Fruit fly (Drosophila melanogaster): ENCODE data around the gene CG14352.

CG14352 gene

dm6 chr2L:1587055-1587454, 24.2 kb upstream of the CG14352 start, which contains the start of gene nis:
Gene nis (minus strand): TSS chr2L:1587155.
- TF ChIP-seq fd85E (GFP tag; optimal IDR thresholded peaks at IDR 0.05) (no peak), achi (GFP tag; optimal IDR thresholded peaks at IDR 0.05) (no peak), CG11762 (GFP tag; optimal IDR thresholded peaks at IDR 0.05; ENCODE audit: insufficient read depth) (no peak), acj6 (GFP tag; optimal IDR thresholded peaks at IDR 0.05) (no peak), CG6792 (GFP tag; optimal IDR thresholded peaks at IDR 0.05) (no peak)

- TF ChIP-seq net (GFP tag; optimal IDR thresholded peaks at IDR 0.05), result peak; percentile 73
- TF ChIP-seq Hr4 (GFP tag; optimal IDR thresholded peaks at IDR 0.05), result peak; percentile 90
- TF ChIP-seq CG9139 (GFP tag; optimal IDR thresholded peaks at IDR 0.05), result no peak
- TF ChIP-seq CG6808 (GFP tag; optimal IDR thresholded peaks at IDR 0.05), result no peak
- TF ChIP-seq Sox15 (GFP tag; optimal IDR thresholded peaks at IDR 0.05), result peak; percentile 28
- TF ChIP-seq cyc (GFP tag; optimal IDR thresholded peaks at IDR 0.05), result peak; percentile 69
- TF ChIP-seq OdsH (GFP tag; optimal IDR thresholded peaks at IDR 0.05), result peak; percentile 75
- TF ChIP-seq dsx (GFP tag; optimal IDR thresholded peaks at IDR 0.05; ENCODE audit: poor library complexity, severe bottlenecking), result peak; percentile 30
- TF ChIP-seq CG6854 (GFP tag; optimal IDR thresholded peaks at IDR 0.05), result no peak
- TF ChIP-seq Smox (GFP tag; optimal IDR thresholded peaks at IDR 0.05), result peak; percentile 42
- TF ChIP-seq CG15336 (GFP tag; IDR thresholded peaks at IDR 0.05), result peak; percentile 93
- TF ChIP-seq CG3919 (GFP tag; optimal IDR thresholded peaks at IDR 0.05), result peak; percentile 83
- peak; percentile 73 for TF ChIP-seq CG10631 (GFP tag; optimal IDR thresholded peaks at IDR 0.05)
- TF ChIP-seq Gug (GFP tag; IDR thresholded peaks at IDR 0.05), result peak; percentile 83
- no peak for TF ChIP-seq CG3032 (tag; optimal IDR thresholded peaks at IDR 0.05)
- TF ChIP-seq CG11902 (GFP tag; optimal IDR thresholded peaks at IDR 0.05), result peak; percentile 39
- peak; percentile 56 for TF ChIP-seq CG6792 (GFP tag; optimal IDR thresholded peaks at IDR 0.05)
- TF ChIP-seq Eip78C (GFP tag), result peak; percentile 92
- TF ChIP-seq Met (GFP tag; optimal IDR thresholded peaks at IDR 0.05), result peak; percentile 61
- peak; percentile 91 for TF ChIP-seq eg (GFP tag; IDR thresholded peaks at IDR 0.05)
- peak; percentile 15 for TF ChIP-seq CG8632 (GFP tag; optimal IDR thresholded peaks at IDR 0.05)
- peak; percentile 71 for TF ChIP-seq svp (GFP tag)
- peak; percentile 23 for TF ChIP-seq CG16779 (tag; optimal IDR thresholded peaks at IDR 0.05)
- TF ChIP-seq Sox14 (GFP tag; optimal IDR thresholded peaks at IDR 0.05), result peak; percentile 73
- peak; percentile 7 for TF ChIP-seq Ets21C (GFP tag; optimal IDR thresholded peaks at IDR 0.05)
- no peak for TF ChIP-seq ss (GFP tag; optimal IDR thresholded peaks at IDR 0.05)
- peak; percentile 77 for TF ChIP-seq CG11294 (GFP tag; IDR thresholded peaks at IDR 0.05)
- peak; percentile 35 for TF ChIP-seq CG7368 (GFP tag; optimal IDR thresholded peaks at IDR 0.05)
- TF ChIP-seq Eip93F (GFP tag; optimal IDR thresholded peaks at IDR 0.05), result no peak
- TF ChIP-seq topi (GFP tag; optimal IDR thresholded peaks at IDR 0.05), result peak; percentile 56
- TF ChIP-seq fd59A (GFP tag; optimal IDR thresholded peaks at IDR 0.05), result no peak
- TF ChIP-seq vri (GFP tag; optimal IDR thresholded peaks at IDR 0.05), result no peak
- no peak for TF ChIP-seq Blimp-1 (GFP tag; optimal IDR thresholded peaks at IDR 0.05)
- TF ChIP-seq CG6276 (GFP tag; optimal IDR thresholded peaks at IDR 0.05), result peak; percentile 92
- peak; percentile 80 for TF ChIP-seq achi (GFP tag; optimal IDR thresholded peaks at IDR 0.05)
- TF ChIP-seq Sox102F (GFP tag; optimal IDR thresholded peaks at IDR 0.05), result peak; percentile 25
- peak; percentile 71 for TF ChIP-seq Eip75B (GFP tag; optimal IDR thresholded peaks at IDR 0.05)
- TF ChIP-seq CG11762 (GFP tag; optimal IDR thresholded peaks at IDR 0.05; ENCODE audit: insufficient read depth), result peak; percentile 63
- peak; percentile 83 for TF ChIP-seq Lpt (GFP tag; optimal IDR thresholded peaks at IDR 0.05)
- peak; percentile 60 for TF ChIP-seq lz (GFP tag; optimal IDR thresholded peaks at IDR 0.05)
- TF ChIP-seq salr (GFP tag; optimal IDR thresholded peaks at IDR 0.05), result peak; percentile 4 to 66
- TF ChIP-seq Hr39 (GFP tag; optimal IDR thresholded peaks at IDR 0.05), result peak; percentile 64
- TF ChIP-seq CG31627 (GFP tag; optimal IDR thresholded peaks at IDR 0.05), result peak; percentile 59
- peak; percentile 48 for TF ChIP-seq esn (GFP tag; optimal IDR thresholded peaks at IDR 0.05)
- TF ChIP-seq CG32006 (GFP tag; optimal IDR thresholded peaks at IDR 0.05), result peak; percentile 92
- TF ChIP-seq fkh (GFP tag; optimal IDR thresholded peaks at IDR 0.05), result peak; percentile 18
- peak; percentile 5 for TF ChIP-seq CG1621 (tag; optimal IDR thresholded peaks at IDR 0.05)
- no peak for TF ChIP-seq fd85E (GFP tag; optimal IDR thresholded peaks at IDR 0.05)
These were observed 21.0 kb upstream of the CG14352 start for dm6 chr2L:1590167-1590566.

Measured in whole organism, prepupa.